Worm (Caenorhabditis elegans) whole organism, young adult: ENCODE measurements around the gene met-2.

Source experiments
- B0019.2 ChIP-seq: fragments of 200-800 bp; sonication (Bioruptor generic); conservative IDR thresholded peaks from 2 replicates; pipeline ENCODE4 v1.3.6; 2022; ENCODE audit warnings: missing genetic modification reagents, missing genetic modification characterization, missing compliant biosample characterization
- B0035.1 ChIP-seq: sonication (generic microtip); optimal IDR thresholded peaks from 2 replicates; lab custom pipeline; 2016; ENCODE audit warnings: missing genetic modification characterization, mild to moderate bottlenecking, missing compliant biosample characterization, missing genotype, missing genetic modification reagents
- C06A6.2 ChIP-seq: fragments of 200-800 bp; sonication (Bioruptor generic); conservative IDR thresholded peaks from 2 replicates; pipeline ENCODE4 v1.3.6; 2022; ENCODE audit warnings: missing genetic modification characterization, missing compliant biosample characterization
- F23B12.7 ChIP-seq: sonication (generic microtip); optimal IDR thresholded peaks from 2 replicates; lab custom pipeline; 2017; ENCODE audit warnings: missing genetic modification characterization, mild to moderate bottlenecking, missing compliant biosample characterization, antibody characterized with exemption, moderate library complexity; ENCODE audit not compliant: insufficient read depth
- F33H1.4 ChIP-seq: fragments of 200-800 bp; sonication (Bioruptor generic); IDR thresholded peaks from 2 replicates; pipeline ENCODE4 v1.3.6; 2022; ENCODE audit warnings: missing genetic modification reagents, missing genetic modification characterization, missing compliant biosample characterization
- F37B4.10 ChIP-seq: fragments of 200-800 bp; sonication (Bioruptor generic); IDR thresholded peaks from 2 replicates; pipeline ENCODE4 v1.3.6; 2022; ENCODE audit warnings: missing genetic modification characterization, missing compliant biosample characterization
- F39B2.1 ChIP-seq: fragments of 200-800 bp; sonication (Bioruptor generic); IDR thresholded peaks from 2 replicates; pipeline ENCODE4 v1.3.6; 2022; ENCODE audit warnings: missing genetic modification reagents, missing genetic modification characterization, missing compliant biosample characterization
- F49E8.2 ChIP-seq: sonication (generic microtip); optimal IDR thresholded peaks from 3 replicates; lab custom pipeline; 2017; ENCODE audit warnings: missing genetic modification characterization, mild to moderate bottlenecking, missing compliant biosample characterization, antibody characterized with exemption, moderate library complexity; ENCODE audit not compliant: insufficient read depth
- K11D2.4 ChIP-seq: fragments of 200-800 bp; sonication (Bioruptor generic); IDR thresholded peaks from 2 replicates; pipeline ENCODE4 v1.3.6; 2022; ENCODE audit warnings: missing genetic modification reagents, missing genetic modification characterization, missing compliant biosample characterization
- K12H6.12 ChIP-seq: fragments of 200-800 bp; sonication (Bioruptor generic); optimal IDR thresholded peaks from 2 replicates; lab custom pipeline; 2018; ENCODE audit warnings: mild to moderate bottlenecking, missing genetic modification characterization, missing compliant biosample characterization
- T26A5.8 ChIP-seq: sonication (generic microtip); optimal IDR thresholded peaks from 2 replicates; lab custom pipeline; 2016; ENCODE audit warnings: missing genetic modification characterization, missing compliant biosample characterization
- Y56A3A.18 ChIP-seq: fragments of 200-800 bp; sonication (Bioruptor generic); IDR thresholded peaks from 2 replicates; pipeline ENCODE4 v1.3.6; 2022; ENCODE audit warnings: missing genetic modification reagents, missing genetic modification characterization, missing compliant biosample characterization
- Y79H2A.3 ChIP-seq: fragments of 200-800 bp; sonication (Bioruptor generic); conservative IDR thresholded peaks from 2 replicates; pipeline ENCODE4 v1.3.6; 2022; ENCODE audit warnings: missing genetic modification reagents, missing genetic modification characterization, missing compliant biosample characterization
- Y95B8A.8 ChIP-seq: fragments of 200-800 bp; sonication (Bioruptor generic); IDR thresholded peaks from 2 replicates; pipeline ENCODE4 v1.3.6; 2022; ENCODE audit warnings: missing genetic modification reagents, missing genetic modification characterization, missing compliant biosample characterization
- ZK185.1 ChIP-seq: sonication (generic microtip); optimal IDR thresholded peaks from 2 replicates; lab custom pipeline; 2016; ENCODE audit warnings: mild to moderate bottlenecking, missing genetic modification characterization, missing compliant biosample characterization; ENCODE audit not compliant: poor library complexity, severe bottlenecking
- akir-1 ChIP-seq: fragments of 200-800 bp; sonication (Bioruptor generic); optimal IDR thresholded peaks from 2 replicates; lab custom pipeline; 2018; ENCODE audit warnings: mild to moderate bottlenecking, missing genetic modification characterization, moderate library complexity, missing compliant biosample characterization
- attf-3 ChIP-seq: fragments of 200-800 bp; sonication (Bioruptor generic); conservative IDR thresholded peaks from 2 replicates; pipeline ENCODE4 v1.3.6; 2022; ENCODE audit warnings: missing genetic modification reagents, missing genetic modification characterization, missing compliant biosample characterization
- attf-5 ChIP-seq: fragments of 200-800 bp; sonication (Bioruptor generic); optimal IDR thresholded peaks from 2 replicates; lab custom pipeline; 2018; ENCODE audit warnings: mild to moderate bottlenecking, missing genetic modification characterization, missing compliant biosample characterization
- bed-2 ChIP-seq: fragments of 200-800 bp; sonication (Bioruptor generic); IDR thresholded peaks from 2 replicates; pipeline ENCODE4 v1.3.6; 2022; ENCODE audit warnings: missing genetic modification reagents, missing genetic modification characterization, missing compliant biosample characterization
- ceh-27 ChIP-seq: fragments of 200-800 bp; sonication (Bioruptor generic); optimal IDR thresholded peaks from 2 replicates; lab custom pipeline; 2018; ENCODE audit warnings: mild to moderate bottlenecking, missing genetic modification characterization, moderate library complexity, missing compliant biosample characterization
- ceh-79 ChIP-seq: sonication (generic microtip); optimal IDR thresholded peaks from 2 replicates; lab custom pipeline; 2017; ENCODE audit warnings: mild to moderate bottlenecking, missing genetic modification characterization, missing compliant biosample characterization
- dox-1 ChIP-seq: fragments of 200-800 bp; sonication (Bioruptor generic); IDR thresholded peaks from 2 replicates; pipeline ENCODE4 v1.3.6; 2022; ENCODE audit warnings: missing genetic modification reagents, missing genetic modification characterization, missing compliant biosample characterization
- efl-1 ChIP-seq: fragments of 150-350 bp; optimal IDR thresholded peaks from 2 replicates; lab custom pipeline; 2014; ENCODE audit warnings: missing biosample characterization, missing genetic modification reagents, missing genetic modification characterization
- ekl-4 ChIP-seq: fragments of 200-800 bp; sonication (Bioruptor generic); IDR thresholded peaks from 2 replicates; pipeline ENCODE4 v1.3.6; 2022; ENCODE audit warnings: missing genetic modification reagents, missing genetic modification characterization, missing compliant biosample characterization
- ets-4 ChIP-seq: fragments of 200-800 bp; sonication (Bioruptor generic); optimal IDR thresholded peaks from 2 replicates; lab custom pipeline; 2018; ENCODE audit warnings: mild to moderate bottlenecking, missing genetic modification characterization, missing compliant biosample characterization
- him-1 ChIP-seq: sonication (generic microtip); optimal IDR thresholded peaks from 2 replicates; lab custom pipeline; 2016; ENCODE audit warnings: missing genotype, missing genetic modification reagents, missing genetic modification characterization, missing compliant biosample characterization
- hlh-26 ChIP-seq: fragments of 200-800 bp; sonication (Bioruptor generic); conservative IDR thresholded peaks from 2 replicates; pipeline ENCODE4 v1.3.6; 2022; ENCODE audit warnings: missing genetic modification reagents, missing genetic modification characterization, missing compliant biosample characterization
- hmg-1.2 ChIP-seq: fragments of 200-800 bp; sonication (Bioruptor generic); IDR thresholded peaks from 2 replicates; pipeline ENCODE4 v1.3.6; 2022; ENCODE audit warnings: missing genetic modification reagents, missing genetic modification characterization, missing compliant biosample characterization
- hsf-1 ChIP-seq: fragments of 200-800 bp; sonication (Bioruptor generic); IDR thresholded peaks from 2 replicates; pipeline ENCODE4 v1.3.6; 2022; ENCODE audit warnings: missing genetic modification reagents, missing genetic modification characterization, missing compliant biosample characterization
- let-526 ChIP-seq: fragments of 200-800 bp; sonication (Bioruptor generic); IDR thresholded peaks from 2 replicates; pipeline ENCODE4 v1.3.6; 2022; ENCODE audit warnings: missing genetic modification reagents, missing genetic modification characterization, missing compliant biosample characterization
- let-607 ChIP-seq, 2 experiments: fragments of 200-800 bp in 1 of 2; sonication (Bioruptor generic) in 1 of 2; sonication (generic microtip) in 1 of 2; optimal IDR thresholded peaks; 2 replicates each; lab custom pipeline; 2016 to 2018; ENCODE audit warnings: mild to moderate bottlenecking in 2 of 2, missing compliant biosample characterization in 2 of 2, missing genetic modification characterization in 2 of 2, moderate library complexity in 2 of 2, missing genotype in 1 of 2
- lin-26 ChIP-seq: fragments of 200-800 bp; sonication (Bioruptor generic); IDR thresholded peaks from 2 replicates; pipeline ENCODE4 v1.3.6; 2022; ENCODE audit warnings: missing genetic modification reagents, missing genetic modification characterization, missing compliant biosample characterization
- lin-35 ChIP-seq, 3 experiments: fragments of 150-350 bp in 2 of 3; sonication (generic microtip) in 1 of 3; optimal IDR thresholded peaks; 2 replicates each; lab custom pipeline; 2014 to 2018; ENCODE audit warnings: missing biosample characterization in 3 of 3, missing genetic modification characterization in 3 of 3, missing genetic modification reagents in 3 of 3
- lsl-1 ChIP-seq: fragments of 200-800 bp; sonication (Bioruptor generic); optimal IDR thresholded peaks from 2 replicates; lab custom pipeline; 2018; ENCODE audit warnings: mild to moderate bottlenecking, missing genetic modification characterization, moderate library complexity, missing compliant biosample characterization
- madf-10 ChIP-seq: sonication (generic microtip); optimal IDR thresholded peaks from 2 replicates; lab custom pipeline; 2016; ENCODE audit warnings: mild to moderate bottlenecking, missing genetic modification characterization, missing compliant biosample characterization
- madf-6 ChIP-seq: fragments of 200-800 bp; sonication (Bioruptor generic); IDR thresholded peaks from 2 replicates; pipeline ENCODE4 v1.3.6; 2022; ENCODE audit warnings: missing genetic modification reagents, missing genetic modification characterization, missing compliant biosample characterization
- mel-28 ChIP-seq: sonication (generic microtip); optimal IDR thresholded peaks from 2 replicates; lab custom pipeline; 2016; ENCODE audit warnings: borderline replicate concordance, mild to moderate bottlenecking, missing genetic modification characterization, missing compliant biosample characterization
- nfya-2 ChIP-seq: fragments of 200-800 bp; sonication (Bioruptor generic); IDR thresholded peaks from 2 replicates; pipeline ENCODE4 v1.3.6; 2022; ENCODE audit warnings: missing genetic modification reagents, missing genetic modification characterization, missing compliant biosample characterization
- nfyb-1 ChIP-seq: fragments of 200-800 bp; sonication (Bioruptor generic); IDR thresholded peaks from 2 replicates; pipeline ENCODE4 v1.3.6; 2022; ENCODE audit warnings: missing genetic modification reagents, missing genetic modification characterization, missing compliant biosample characterization
- nhr-90 ChIP-seq: sonication (generic microtip); optimal IDR thresholded peaks from 2 replicates; lab custom pipeline; 2016; ENCODE audit warnings: missing genotype, mild to moderate bottlenecking, missing genetic modification characterization, missing compliant biosample characterization
- pha-4 ChIP-seq: fragments of 150-350 bp; sonication (generic microtip); optimal IDR thresholded peaks from 2 replicates; lab custom pipeline; 2014; ENCODE audit warnings: missing biosample characterization, missing genetic modification reagents, missing genetic modification characterization
- rcor-1 ChIP-seq: fragments of 200-800 bp; sonication (Bioruptor generic); IDR thresholded peaks from 2 replicates; pipeline ENCODE4 v1.3.6; 2022; ENCODE audit warnings: missing genetic modification reagents, missing genetic modification characterization, missing compliant biosample characterization
- unc-130 ChIP-seq: sonication (generic microtip); optimal IDR thresholded peaks from 2 replicates; lab custom pipeline; 2016; ENCODE audit warnings: missing genetic modification reagents, missing genetic modification characterization, missing compliant biosample characterization
- unc-62 ChIP-seq: fragments of 150-350 bp; optimal IDR thresholded peaks from 2 replicates; lab custom pipeline; 2014; ENCODE audit warnings: missing biosample characterization, missing genetic modification reagents, missing genetic modification characterization
- xnd-1 ChIP-seq: sonication (generic microtip); optimal IDR thresholded peaks from 2 replicates; lab custom pipeline; 2016; ENCODE audit warnings: missing genotype, missing genetic modification reagents, missing genetic modification characterization, missing compliant biosample characterization
- zim-3 ChIP-seq: sonication (generic microtip); optimal IDR thresholded peaks from 2 replicates; lab custom pipeline; 2017; ENCODE audit warnings: mild to moderate bottlenecking, missing genetic modification characterization, moderate library complexity, missing compliant biosample characterization
- ztf-26 ChIP-seq: sonication (generic microtip); optimal IDR thresholded peaks from 2 replicates; lab custom pipeline; 2017; ENCODE audit warnings: missing genetic modification characterization, missing compliant biosample characterization

Gene met-2

ce11 chrIII:8354644-8355461, 20.2 kb upstream of the met-2 start, which contains the start of gene unc-116:
TSS of gene unc-116 (minus strand) at chrIII:8355174.
- TF ChIP-seq K11D2.4 (GFP tag; lab: Robert Waterston, UW) (no peak), Y79H2A.3 (GFP tag; lab: Robert Waterston, UW) (no peak), F37B4.10 (GFP tag; lab: Robert Waterston, UW) (no peak), T26A5.8 (tag; lab: Kevin White, UChicago) (no peak), Y95B8A.8 (GFP tag; lab: Robert Waterston, UW) (no peak), attf-5 (GFP tag; lab: Kevin White, UChicago) (peak; percentile 80), efl-1 (GFP tag; lab: Kevin White, UChicago) (no peak), hsf-1 (no peak), bed-2 (GFP tag; lab: Robert Waterston, UW) (no peak), him-1 (tag; lab: Kevin White, UChicago) (no peak), F33H1.4 (GFP tag; lab: Robert Waterston, UW) (peak; percentile 5; the same call in 1 of the 2 replicates), lsl-1 (GFP tag; lab: Kevin White, UChicago) (no peak), B0035.1 (no peak), ceh-27 (no peak), F23B12.7 (tag; lab: Kevin White, UChicago) (no peak), nhr-90 (no peak), F49E8.2 (no peak), lin-35 (GFP tag; optimal IDR thresholded peaks at IDR 0.05; lab: Kevin White, UChicago) (peak in 1 of 3 experiments; percentile 41), attf-3 (GFP tag; lab: Robert Waterston, UW) (0 out of 2 replicates have a peak, but pooled peaks have one; percentile 10), unc-130 (GFP tag; lab: Kevin White, UChicago) (no peak), zim-3 (tag; lab: Kevin White, UChicago) (no peak), madf-10 (no peak), nfya-2 (GFP tag; lab: Robert Waterston, UW) (no peak), hlh-26 (GFP tag; lab: Robert Waterston, UW) (no peak), madf-6 (GFP tag; lab: Robert Waterston, UW) (no peak), let-526 (GFP tag; lab: Robert Waterston, UW) (0 out of 2 replicates have a peak, but pooled peaks have one; percentile 24), K12H6.12 (peak; percentile 56), ekl-4 (GFP tag; lab: Robert Waterston, UW) (no peak), nfyb-1 (GFP tag; lab: Robert Waterston, UW) (no peak), ets-4 (GFP tag; lab: Kevin White, UChicago) (peak; percentile 7), pha-4 (tag; lab: Kevin White, UChicago) (no peak), C06A6.2 (GFP tag; lab: Robert Waterston, UW) (no peak), ZK185.1 (tag; lab: Kevin White, UChicago) (no peak), unc-62 (GFP tag; lab: Kevin White, UChicago) (no peak), lin-26 (no peak), mel-28 (tag; lab: Kevin White, UChicago) (no peak), Y56A3A.18 (GFP tag; lab: Robert Waterston, UW) (no peak), rcor-1 (GFP tag; lab: Robert Waterston, UW) (no peak), dox-1 (GFP tag; lab: Robert Waterston, UW) (0 out of 2 replicates have a peak, but pooled peaks have one; percentile 7), hmg-1.2 (peak; percentile 34; the same call in 1 of the 2 replicates), xnd-1 (no peak), let-607 (tag; optimal IDR thresholded peaks at IDR 0.05; lab: Kevin White, UChicago) (no peak), ceh-79 (peak; percentile 8), F39B2.1 (GFP tag; lab: Robert Waterston, UW) (no peak), akir-1 (GFP tag; lab: Kevin White, UChicago) (no peak), B0019.2 (GFP tag; lab: Robert Waterston, UW) (no peak), ztf-26 (no peak)
